Fruit fly (Drosophila melanogaster) whole organism: Measurements from ENCODE around the gene cad.

ENCODE experiments used
- CG8478 ChIP-seq: fragments of >200 bp; optimal IDR thresholded peaks from 2 replicates; lab custom pipeline; 2018; ENCODE audit warnings: inconsistent platforms
- Dll ChIP-seq: fragments of >200 bp; optimal IDR thresholded peaks from 2 replicates; lab custom pipeline; 2017
- EcR ChIP-seq, 2 experiments: fragments of >200 bp; optimal IDR thresholded peaks; 2 replicates each; lab custom pipeline; 2017; ENCODE audit warnings: missing biosample characterization in 2 of 2, missing genetic modification characterization in 2 of 2, missing genetic modification reagents in 2 of 2
- pan ChIP-seq: fragments of >200 bp; optimal IDR thresholded peaks from 2 replicates; lab custom pipeline; 2017
- psq ChIP-seq: fragments of >200 bp; optimal IDR thresholded peaks from 2 replicates; lab custom pipeline; 2017
- usp ChIP-seq: fragments of >200 bp; optimal IDR thresholded peaks from 2 replicates; lab custom pipeline; 2017; ENCODE audit warnings: missing biosample characterization, missing genetic modification characterization, mixed read lengths

DNA sequence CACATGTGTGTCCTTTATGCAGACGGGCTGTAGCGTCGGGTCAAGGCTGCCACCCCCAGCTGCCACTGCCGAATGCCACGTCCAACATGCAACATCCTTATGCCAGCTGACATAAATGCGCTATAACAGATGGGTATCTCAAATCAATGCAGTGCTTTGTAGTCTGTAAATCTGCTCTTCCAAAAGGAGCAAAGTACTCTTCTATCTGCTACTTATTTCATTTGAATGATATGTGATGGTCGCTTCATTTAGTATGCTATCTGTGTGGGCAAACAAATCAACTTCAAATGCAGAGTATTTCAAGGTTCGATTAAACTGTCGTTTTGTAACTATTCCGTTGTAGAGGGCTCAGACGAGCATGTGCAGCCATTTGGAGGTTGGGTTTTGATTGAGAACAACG is 38.7 kb downstream of the cad start:
- no peak for TF ChIP-seq EcR (GFP tag; optimal IDR thresholded peaks at IDR 0.05; lab: Kevin White, UChicago)
- no peak for TF ChIP-seq pan (lab: Kevin White, UChicago)
- no peak for TF ChIP-seq psq (lab: Kevin White, UChicago)
- no peak for TF ChIP-seq CG8478 (lab: Kevin White, UChicago)
- TF ChIP-seq Dll (lab: Kevin White, UChicago): no peak
- no peak for TF ChIP-seq usp
